Fruit fly (Drosophila melanogaster) whole organism, prepupa: ENCODE results near the gene Nmd3.
A peak's percentile ranks its signal among the peaks of the same experiment; 100 is the strongest.

Experiments used
- CG10631 ChIP-seq: fragments of 200-800 bp; sonication (Bioruptor generic); optimal IDR thresholded peaks from 2 replicates; lab custom pipeline; 2016; ENCODE audit warnings: missing biosample characterization, missing genetic modification characterization
- CG10669 ChIP-seq: fragments of 200-800 bp; sonication (Bioruptor generic); optimal IDR thresholded peaks from 3 replicates; lab custom pipeline; 2018; ENCODE audit warnings: missing biosample characterization, mild to moderate bottlenecking, missing genetic modification characterization, moderate library complexity
- CG11762 ChIP-seq: fragments of 200-800 bp; sonication (Bioruptor generic); optimal IDR thresholded peaks from 3 replicates; lab custom pipeline; 2016; ENCODE audit warnings: missing biosample characterization, missing genetic modification characterization; ENCODE audit not compliant: insufficient read depth
- CG1621 ChIP-seq: fragments of 200-800 bp; sonication (Bioruptor generic); optimal IDR thresholded peaks from 3 replicates; lab custom pipeline; 2018; ENCODE audit warnings: missing biosample characterization, mild to moderate bottlenecking, missing genetic modification characterization
- CG16779 ChIP-seq: fragments of 200-800 bp; sonication (Bioruptor generic); optimal IDR thresholded peaks from 3 replicates; lab custom pipeline; 2017; ENCODE audit warnings: missing biosample characterization, mild to moderate bottlenecking, missing genetic modification characterization
- CG3032 ChIP-seq: fragments of 200-800 bp; optimal IDR thresholded peaks from 2 replicates; lab custom pipeline; 2019; ENCODE audit warnings: missing biosample characterization, mild to moderate bottlenecking, missing genetic modification characterization, moderate library complexity
- CG32006 ChIP-seq: fragments of 200-800 bp; sonication (Bioruptor generic); optimal IDR thresholded peaks from 3 replicates; lab custom pipeline; 2017; ENCODE audit warnings: missing biosample characterization, mild to moderate bottlenecking, missing genetic modification characterization
- CG34406 ChIP-seq: fragments of 200-800 bp; sonication (Bioruptor generic); optimal IDR thresholded peaks from 3 replicates; lab custom pipeline; 2016; ENCODE audit warnings: missing biosample characterization, missing genetic modification characterization
- CG3919 ChIP-seq: fragments of 200-800 bp; sonication (Bioruptor generic); optimal IDR thresholded peaks from 3 replicates; lab custom pipeline; 2016; ENCODE audit warnings: missing biosample characterization, missing genetic modification characterization
- CG4318 ChIP-seq: fragments of 200-800 bp; sonication (Bioruptor generic); optimal IDR thresholded peaks from 3 replicates; lab custom pipeline; 2017; ENCODE audit warnings: missing biosample characterization, mild to moderate bottlenecking, missing genetic modification characterization
- CG6163 ChIP-seq: fragments of 200-800 bp; sonication (Bioruptor generic); IDR thresholded peaks from 3 replicates; pipeline ENCODE4 v1.3.6; 2022; ENCODE audit warnings: missing biosample characterization, missing genetic modification characterization
- CG6276 ChIP-seq: fragments of 200-800 bp; sonication (Bioruptor generic); optimal IDR thresholded peaks from 2 replicates; lab custom pipeline; 2017; ENCODE audit warnings: missing biosample characterization, mild to moderate bottlenecking, missing genetic modification characterization
- CG6792 ChIP-seq: fragments of 200-800 bp; sonication (Bioruptor generic); optimal IDR thresholded peaks from 3 replicates; lab custom pipeline; 2016; ENCODE audit warnings: missing biosample characterization, missing genetic modification characterization
- CG6808 ChIP-seq: fragments of 200-800 bp; sonication (Bioruptor generic); optimal IDR thresholded peaks from 3 replicates; lab custom pipeline; 2017; ENCODE audit warnings: missing biosample characterization, missing genetic modification characterization, mild to moderate bottlenecking, moderate library complexity, missing genetic modification reagents
- CG6854 ChIP-seq: fragments of 200-800 bp; sonication (Bioruptor generic); optimal IDR thresholded peaks from 2 replicates; lab custom pipeline; 2017; ENCODE audit warnings: missing biosample characterization, mild to moderate bottlenecking, missing genetic modification characterization
- CG7368 ChIP-seq: fragments of 200-800 bp; sonication (Bioruptor generic); optimal IDR thresholded peaks from 3 replicates; lab custom pipeline; 2016; ENCODE audit warnings: missing biosample characterization, missing genetic modification characterization
- CG8119 ChIP-seq: fragments of 200-800 bp; sonication (Bioruptor generic); IDR thresholded peaks from 3 replicates; pipeline ENCODE4 v1.3.6; 2022; ENCODE audit warnings: missing biosample characterization, missing genetic modification characterization
- CG8319 ChIP-seq: fragments of 200-800 bp; sonication (Bioruptor generic); optimal IDR thresholded peaks from 3 replicates; lab custom pipeline; 2016; ENCODE audit warnings: missing biosample characterization, missing genetic modification characterization
- CG8632 ChIP-seq: fragments of 200-800 bp; sonication (Bioruptor generic); optimal IDR thresholded peaks from 3 replicates; lab custom pipeline; 2016; ENCODE audit warnings: missing biosample characterization, missing genetic modification characterization
- Eip75B ChIP-seq: fragments of 200-800 bp; sonication (Bioruptor generic); optimal IDR thresholded peaks from 3 replicates; lab custom pipeline; 2016; ENCODE audit warnings: missing biosample characterization, missing genetic modification characterization
- Eip78C ChIP-seq: fragments of 200-800 bp; sonication (Bioruptor generic); peaks from one replicate; lab custom pipeline; 2016; ENCODE audit warnings: missing biosample characterization, missing genetic modification characterization
- Eip93F ChIP-seq: fragments of 200-800 bp; sonication (Bioruptor generic); optimal IDR thresholded peaks from 2 replicates; lab custom pipeline; 2016; ENCODE audit warnings: missing biosample characterization, mild to moderate bottlenecking, missing genetic modification characterization
- Ets21C ChIP-seq: fragments of 200-800 bp; sonication (Bioruptor generic); optimal IDR thresholded peaks from 3 replicates; lab custom pipeline; 2016; ENCODE audit warnings: missing biosample characterization, missing genetic modification characterization
- Ets96B ChIP-seq: fragments of 200-800 bp; optimal IDR thresholded peaks from 2 replicates; lab custom pipeline; 2019; ENCODE audit warnings: missing biosample characterization, mild to moderate bottlenecking, missing genetic modification characterization, moderate library complexity
- Gug ChIP-seq: fragments of 200-800 bp; sonication (Bioruptor generic); IDR thresholded peaks from 2 replicates; pipeline ENCODE4 v1.3.6; 2022; ENCODE audit warnings: missing biosample characterization, missing genetic modification characterization
- Hr38 ChIP-seq: sonication (Bioruptor generic); optimal IDR thresholded peaks from 2 replicates; lab custom pipeline; 2016; ENCODE audit warnings: missing biosample characterization, missing genetic modification characterization
- Met ChIP-seq: fragments of 200-800 bp; sonication (Bioruptor generic); optimal IDR thresholded peaks from 3 replicates; lab custom pipeline; 2016; ENCODE audit warnings: missing biosample characterization, missing genetic modification characterization
- OdsH ChIP-seq: fragments of 200-800 bp; sonication (Bioruptor generic); optimal IDR thresholded peaks from 3 replicates; lab custom pipeline; 2016; ENCODE audit warnings: missing biosample characterization, missing genetic modification characterization
- Smox ChIP-seq: fragments of 200-800 bp; sonication (Bioruptor generic); optimal IDR thresholded peaks from 3 replicates; lab custom pipeline; 2016; ENCODE audit warnings: missing biosample characterization, missing genetic modification characterization
- Sox14 ChIP-seq: fragments of 200-800 bp; sonication (Bioruptor generic); optimal IDR thresholded peaks from 3 replicates; lab custom pipeline; 2016; ENCODE audit warnings: missing biosample characterization, missing genetic modification characterization
- Sox15 ChIP-seq: fragments of 200-800 bp; sonication (Bioruptor generic); optimal IDR thresholded peaks from 3 replicates; lab custom pipeline; 2016; ENCODE audit warnings: missing biosample characterization, missing genetic modification characterization
- achi ChIP-seq: fragments of 200-800 bp; sonication (Bioruptor generic); optimal IDR thresholded peaks from 3 replicates; lab custom pipeline; 2016; ENCODE audit warnings: missing biosample characterization, missing genetic modification characterization
- acj6 ChIP-seq: fragments of 200-800 bp; sonication (Bioruptor generic); optimal IDR thresholded peaks from 3 replicates; lab custom pipeline; 2016; ENCODE audit warnings: missing biosample characterization, missing genetic modification characterization
- dsx ChIP-seq: fragments of 200-800 bp; optimal IDR thresholded peaks from 3 replicates; lab custom pipeline; 2019; ENCODE audit warnings: missing biosample characterization, mild to moderate bottlenecking, missing genetic modification characterization, moderate library complexity; ENCODE audit not compliant: poor library complexity, severe bottlenecking
- eg ChIP-seq: fragments of 200-800 bp; sonication (Bioruptor generic); IDR thresholded peaks from 3 replicates; pipeline ENCODE4 v1.3.6; 2022; ENCODE audit warnings: missing biosample characterization, missing genetic modification characterization
- esn ChIP-seq: fragments of 200-800 bp; sonication (Bioruptor generic); optimal IDR thresholded peaks from 2 replicates; lab custom pipeline; 2016; ENCODE audit warnings: missing biosample characterization, mild to moderate bottlenecking, missing genetic modification characterization, moderate library complexity
- fd59A ChIP-seq: fragments of 200-800 bp; sonication (Bioruptor generic); optimal IDR thresholded peaks from 2 replicates; lab custom pipeline; 2017; ENCODE audit warnings: missing biosample characterization, mild to moderate bottlenecking, missing genetic modification characterization, missing genetic modification reagents
- fkh ChIP-seq: fragments of 200-800 bp; sonication (Bioruptor generic); optimal IDR thresholded peaks from 3 replicates; lab custom pipeline; 2017; ENCODE audit warnings: missing biosample characterization, mild to moderate bottlenecking, missing genetic modification characterization, moderate library complexity
- pdm3 ChIP-seq: fragments of 200-800 bp; sonication (Bioruptor generic); optimal IDR thresholded peaks from 3 replicates; lab custom pipeline; 2016; ENCODE audit warnings: missing biosample characterization, missing genetic modification characterization
- ss ChIP-seq, 2 experiments: fragments of 200-800 bp; sonication (Bioruptor generic); optimal IDR thresholded peaks; 2 replicates in 1 of 2; 3 replicates in 1 of 2; lab custom pipeline; 2017 to 2018; ENCODE audit warnings: mild to moderate bottlenecking in 2 of 2, missing biosample characterization in 2 of 2, missing genetic modification characterization in 2 of 2, moderate library complexity in 1 of 2
- svp ChIP-seq: fragments of 200-800 bp; sonication (Bioruptor generic); peaks from one replicate; lab custom pipeline; 2016; ENCODE audit warnings: missing biosample characterization, missing genetic modification characterization

The Nmd3 gene

dm6 chrX:2140487-2140886 lies 44.0 kb downstream of the Nmd3 start:
- no peak for TF ChIP-seq CG8119 (GFP tag; lab: Robert Waterston, UW)
- no peak for TF ChIP-seq CG6276 (GFP tag; lab: Kevin White, UChicago)
- TF ChIP-seq eg (GFP tag; lab: Robert Waterston, UW): peak; percentile 34; the same call in 1 of the 3 replicates
- TF ChIP-seq CG7368 (GFP tag; lab: Kevin White, UChicago): no peak
- TF ChIP-seq Ets21C (GFP tag; lab: Kevin White, UChicago): no peak
- peak; percentile 37 for TF ChIP-seq CG1621 (tag; lab: Kevin White, UChicago)
- TF ChIP-seq Met (GFP tag; lab: Kevin White, UChicago): peak; percentile 6
- TF ChIP-seq CG6854 (GFP tag; lab: Kevin White, UChicago): no peak
- TF ChIP-seq Sox15 (GFP tag; lab: Kevin White, UChicago): no peak
- no peak for TF ChIP-seq ss (GFP tag; optimal IDR thresholded peaks at IDR 0.05; lab: Kevin White, UChicago)
- no peak for TF ChIP-seq esn (GFP tag; lab: Kevin White, UChicago)
- TF ChIP-seq Eip78C (GFP tag; lab: Kevin White, UChicago): no peak
- TF ChIP-seq CG6808: no peak
- no peak for TF ChIP-seq pdm3 (GFP tag; lab: Kevin White, UChicago)
- TF ChIP-seq CG11762 (GFP tag; lab: Kevin White, UChicago): no peak
- no peak for TF ChIP-seq Hr38 (GFP tag; lab: Kevin White, UChicago)
- peak; percentile 67 for TF ChIP-seq svp (GFP tag; lab: Kevin White, UChicago)
- no peak for TF ChIP-seq OdsH (GFP tag; lab: Kevin White, UChicago)
- TF ChIP-seq achi (GFP tag; lab: Kevin White, UChicago): no peak
- TF ChIP-seq dsx (GFP tag; lab: Kevin White, UChicago): peak; percentile 29
- peak; percentile 54; the same call in 2 of the 3 replicates for TF ChIP-seq CG6163 (GFP tag; lab: Robert Waterston, UW)
- TF ChIP-seq CG32006: no peak
- TF ChIP-seq CG34406: peak; percentile 12
- no peak for TF ChIP-seq CG8632 (GFP tag; lab: Kevin White, UChicago)
- no peak for TF ChIP-seq CG3919 (GFP tag; lab: Kevin White, UChicago)
- TF ChIP-seq Sox14 (GFP tag; lab: Kevin White, UChicago): no peak
- TF ChIP-seq Ets96B (tag; lab: Kevin White, UChicago): no peak
- no peak for TF ChIP-seq Gug (GFP tag; lab: Robert Waterston, UW)
- TF ChIP-seq CG3032 (tag; lab: Kevin White, UChicago): no peak

dm6 chrX:2139610-2140009 lies 44.9 kb downstream of the Nmd3 start:
- TF ChIP-seq CG6792 (GFP tag; lab: Kevin White, UChicago): no peak
- no peak for TF ChIP-seq Sox15 (GFP tag; lab: Kevin White, UChicago)
- no peak for TF ChIP-seq CG32006
- no peak for TF ChIP-seq CG3032 (tag; lab: Kevin White, UChicago)
- TF ChIP-seq CG10669: no peak
- TF ChIP-seq Eip93F: no peak
- TF ChIP-seq, all 60 proteins: peak for 0

dm6 chrX:2138417-2138816 lies 46.1 kb downstream of the Nmd3 start:
- TF ChIP-seq CG3919 (GFP tag; lab: Kevin White, UChicago) (no peak), Eip75B (no peak), Eip78C (GFP tag; lab: Kevin White, UChicago) (peak; percentile 18), CG4318 (GFP tag; lab: Kevin White, UChicago) (no peak), CG6163 (GFP tag; lab: Robert Waterston, UW) (no peak), fkh (GFP tag; lab: Kevin White, UChicago) (peak; percentile 4)

dm6 chrX:2138342-2138416 lies 46.3 kb downstream of the Nmd3 start, which contains the start of gene ph-p:
ph-p (minus strand) TSS chrX:2138371.
- TF ChIP-seq CG16779: no peak
- TF ChIP-seq ss (GFP tag; optimal IDR thresholded peaks at IDR 0.05; lab: Kevin White, UChicago): no peak
- TF ChIP-seq CG11762 (GFP tag; lab: Kevin White, UChicago): no peak
- TF ChIP-seq Sox14 (GFP tag; lab: Kevin White, UChicago): no peak
- TF ChIP-seq CG10669: no peak
- TF ChIP-seq Smox (GFP tag; lab: Kevin White, UChicago): no peak
- no peak for TF ChIP-seq pdm3 (GFP tag; lab: Kevin White, UChicago)
- TF ChIP-seq CG10631 (GFP tag; lab: Kevin White, UChicago): no peak
- no peak for TF ChIP-seq CG6854 (GFP tag; lab: Kevin White, UChicago)
- TF ChIP-seq acj6: no peak
- TF ChIP-seq esn (GFP tag; lab: Kevin White, UChicago): no peak
- TF ChIP-seq CG8319 (GFP tag; lab: Kevin White, UChicago): no peak
- TF ChIP-seq fd59A (GFP tag; lab: Kevin White, UChicago): no peak
